Worm (Caenorhabditis elegans) whole organism, mixed stage, embryonic: ENCODE measurements around the gene larp-1.

Experiments used
- M03D4.4 ChIP-seq: sonication (generic microtip); optimal IDR thresholded peaks from 2 replicates; lab custom pipeline; 2017; ENCODE audit warnings: mild to moderate bottlenecking, missing genetic modification characterization, missing compliant biosample characterization
- blmp-1 ChIP-seq: fragments of 150-350 bp; optimal IDR thresholded peaks from 2 replicates; lab custom pipeline; 2014; ENCODE audit warnings: missing biosample characterization, missing genetic modification characterization
- ceh-43 ChIP-seq: fragments of 200-800 bp; sonication (Bioruptor generic); optimal IDR thresholded peaks from 2 replicates; lab custom pipeline; 2018; ENCODE audit warnings: mild to moderate bottlenecking, missing genetic modification characterization, moderate library complexity, missing compliant biosample characterization
- ces-1 ChIP-seq: fragments of 150-350 bp; optimal IDR thresholded peaks from 2 replicates; lab custom pipeline; 2014; ENCODE audit warnings: missing biosample characterization, missing genetic modification reagents, missing genetic modification characterization
- ham-2 ChIP-seq: fragments of 200-800 bp; sonication (Bioruptor generic); optimal IDR thresholded peaks from 2 replicates; lab custom pipeline; 2018; ENCODE audit warnings: mild to moderate bottlenecking, missing genetic modification characterization, missing compliant biosample characterization
- lsy-2 ChIP-seq: fragments of 150-350 bp; optimal IDR thresholded peaks from 2 replicates; lab custom pipeline; 2014; ENCODE audit warnings: missing biosample characterization, missing genetic modification characterization
- mab-5 ChIP-seq: fragments of 150-350 bp; optimal IDR thresholded peaks from 2 replicates; lab custom pipeline; 2014; ENCODE audit warnings: missing biosample characterization, missing genetic modification characterization
- nhr-12 ChIP-seq: fragments of 150-350 bp; optimal IDR thresholded peaks from 2 replicates; lab custom pipeline; 2014; ENCODE audit warnings: missing biosample characterization, missing genetic modification characterization
- nhr-76 ChIP-seq: sonication (generic microtip); optimal IDR thresholded peaks from 2 replicates; lab custom pipeline; 2017; ENCODE audit warnings: missing biosample characterization, missing genetic modification characterization
- tbx-8 ChIP-seq: fragments of 200-800 bp; sonication (Bioruptor generic); optimal IDR thresholded peaks from 2 replicates; lab custom pipeline; 2018; ENCODE audit warnings: mild to moderate bottlenecking, missing genetic modification characterization, moderate library complexity, missing compliant biosample characterization
- unc-62 ChIP-seq: fragments of 150-350 bp; optimal IDR thresholded peaks from 2 replicates; lab custom pipeline; 2014; ENCODE audit warnings: missing biosample characterization, missing genetic modification reagents, missing genetic modification characterization
- ztf-11 ChIP-seq: fragments of 150-350 bp; optimal IDR thresholded peaks from 2 replicates; lab custom pipeline; 2014; ENCODE audit warnings: missing biosample characterization, missing genetic modification characterization

- TF ChIP-seq nhr-76 (tag; lab: Kevin White, UChicago) = no peak
- no peak for TF ChIP-seq blmp-1
- TF ChIP-seq ham-2 (GFP tag; lab: Kevin White, UChicago) = no peak
- TF ChIP-seq ces-1 (GFP tag; lab: Kevin White, UChicago) = no peak
- no peak for TF ChIP-seq ztf-11 (tag; lab: Kevin White, UChicago)
- TF ChIP-seq M03D4.4 (tag; lab: Kevin White, UChicago) = no peak
- no peak for TF ChIP-seq tbx-8 (GFP tag; lab: Kevin White, UChicago)
- no peak for TF ChIP-seq lsy-2 (tag; lab: Kevin White, UChicago)
- no peak for TF ChIP-seq nhr-12 (tag; lab: Kevin White, UChicago)
- no peak for TF ChIP-seq ceh-43 (GFP tag; lab: Kevin White, UChicago)
- no peak for TF ChIP-seq unc-62
- no peak for TF ChIP-seq mab-5
Measured at ce11 chrIII:5012460-5012859, 5.0 kb downstream of the larp-1 start.
